Worm (Caenorhabditis elegans) whole organism, L2 larva: ENCODE measurements around the gene Y62E10A.3.

Experiments used
- F13H6.1 ChIP-seq: sonication (generic microtip); optimal IDR thresholded peaks from 2 replicates; lab custom pipeline; 2016; ENCODE audit warnings: missing genetic modification characterization, missing compliant biosample characterization
- ZK546.5 ChIP-seq: sonication (generic microtip); optimal IDR thresholded peaks from 2 replicates; lab custom pipeline; 2017; ENCODE audit warnings: missing biosample characterization, missing genetic modification characterization
- ceh-16 ChIP-seq: fragments of 150-350 bp; optimal IDR thresholded peaks from 2 replicates; lab custom pipeline; 2014; ENCODE audit warnings: missing biosample characterization, missing genetic modification characterization
- egl-27 ChIP-seq: sonication (generic microtip); optimal IDR thresholded peaks from 3 replicates; lab custom pipeline; 2017; ENCODE audit warnings: missing biosample characterization, missing genetic modification reagents, missing genetic modification characterization
- elt-3 ChIP-seq: sonication (generic microtip); optimal IDR thresholded peaks from 2 replicates; lab custom pipeline; 2017; ENCODE audit warnings: missing biosample characterization, missing genetic modification characterization
- mbf-1 ChIP-seq: sonication (generic microtip); optimal IDR thresholded peaks from 2 replicates; lab custom pipeline; 2017; ENCODE audit warnings: missing biosample characterization, missing genetic modification characterization
- nhr-12 ChIP-seq: fragments of 150-350 bp; optimal IDR thresholded peaks from 2 replicates; lab custom pipeline; 2014; ENCODE audit warnings: missing biosample characterization, missing genetic modification characterization
- nhr-237 ChIP-seq: fragments of 150-350 bp; optimal IDR thresholded peaks from 2 replicates; lab custom pipeline; 2014; ENCODE audit warnings: missing biosample characterization, missing genetic modification characterization
- skn-1 ChIP-seq: sonication (generic microtip); optimal IDR thresholded peaks from 2 replicates; lab custom pipeline; 2017; ENCODE audit warnings: missing biosample characterization, missing genetic modification characterization
- unc-62 ChIP-seq: fragments of 150-350 bp; optimal IDR thresholded peaks from 2 replicates; lab custom pipeline; 2014; ENCODE audit warnings: missing biosample characterization, missing genetic modification reagents, missing genetic modification characterization
- zag-1 ChIP-seq: fragments of 150-350 bp; optimal IDR thresholded peaks from 2 replicates; lab custom pipeline; 2014; ENCODE audit warnings: missing biosample characterization, missing genetic modification characterization
- ztf-11 ChIP-seq: sonication (generic microtip); optimal IDR thresholded peaks from 2 replicates; lab custom pipeline; 2017; ENCODE audit warnings: missing biosample characterization, missing genetic modification characterization

- TF ChIP-seq zag-1 (no peak), mbf-1 (tag; lab: Kevin White, UChicago) (no peak), egl-27 (tag; lab: Kevin White, UChicago) (no peak), unc-62 (GFP tag; lab: Kevin White, UChicago) (no peak), skn-1 (no peak), nhr-237 (no peak), ceh-16 (tag; lab: Kevin White, UChicago) (no peak), ZK546.5 (no peak), elt-3 (tag; lab: Kevin White, UChicago) (no peak), F13H6.1 (tag; lab: Kevin White, UChicago) (no peak), ztf-11 (tag; lab: Kevin White, UChicago) (no peak), nhr-12 (tag; lab: Kevin White, UChicago) (no peak)
Observed at ce11 chrIV:13377716-13378115, 17.7 kb upstream of the Y62E10A.3 start, which contains the start of gene mau-8.
